Fruit fly (Drosophila melanogaster): ENCODE data around the gene Ugt36D1.

- TF ChIP-seq psq (optimal IDR thresholded peaks at IDR 0.05) (no peak), Dll (optimal IDR thresholded peaks at IDR 0.05) (no peak), pan (optimal IDR thresholded peaks at IDR 0.05) (no peak), EcR (GFP tag; optimal IDR thresholded peaks at IDR 0.05) (no peak), CG8478 (optimal IDR thresholded peaks at IDR 0.05) (no peak), usp (GFP tag; optimal IDR thresholded peaks at IDR 0.05) (no peak)
Measured at dm6 chr2L:18812348-18812747, 11.0 kb upstream of the Ugt36D1 start, which contains the start of the genes CG17325 and CG42305.
